Worm (Caenorhabditis elegans): ENCODE data around the gene F54D5.3.

Gene F54D5.3

DNA sequence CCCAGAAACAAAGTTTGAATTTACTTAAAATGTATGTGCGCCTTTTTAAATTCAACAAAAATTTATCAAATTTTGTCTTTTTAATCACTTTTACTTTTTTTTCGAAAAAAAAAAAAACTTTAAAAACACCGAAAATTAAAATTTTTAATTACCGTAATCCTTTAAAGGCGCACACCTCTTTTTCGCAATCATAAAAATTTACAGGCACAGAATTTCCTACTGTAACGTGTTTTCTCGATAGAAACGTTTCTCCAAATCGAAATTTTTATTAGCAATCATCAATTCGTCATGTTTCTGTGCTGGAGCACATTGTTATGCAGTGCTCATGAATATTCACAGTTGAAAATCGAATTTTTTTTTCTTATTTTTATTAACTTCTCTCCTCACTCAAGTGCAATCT lies 35.1 kb upstream of the F54D5.3 start:
- no peak for TF ChIP-seq ceh-13 (GFP tag; optimal IDR thresholded peaks at IDR 0.05)
- TF ChIP-seq flt-1 (GFP tag; IDR thresholded peaks at IDR 0.05) = no peak
- no peak for TF ChIP-seq aly-1 (tag; optimal IDR thresholded peaks at IDR 0.05)
- no peak for TF ChIP-seq F13C5.2 (tag; optimal IDR thresholded peaks at IDR 0.05)
- TF ChIP-seq scrt-1 (GFP tag; IDR thresholded peaks at IDR 0.05) = no peak
- no peak for TF ChIP-seq tra-4 (tag; optimal IDR thresholded peaks at IDR 0.05)
- TF ChIP-seq ama-1 (optimal IDR thresholded peaks at IDR 0.05) = no peak
- TF ChIP-seq sea-1 (GFP tag; conservative IDR thresholded peaks at IDR 0.05) = no peak
- TF ChIP-seq pes-1 (GFP tag; IDR thresholded peaks at IDR 0.05) = no peak
- TF ChIP-seq hnd-1 (tag; optimal IDR thresholded peaks at IDR 0.05) = no peak
- no peak for TF ChIP-seq tbx-37 (GFP tag; conservative IDR thresholded peaks at IDR 0.05)
- no peak for TF ChIP-seq hmbx-1 (tag; optimal IDR thresholded peaks at IDR 0.05)
- TF ChIP-seq B0310.2 (tag; optimal IDR thresholded peaks at IDR 0.05) = no peak
- TF ChIP-seq ets-7 (tag; optimal IDR thresholded peaks at IDR 0.05) = no peak
- TF ChIP-seq ceh-36 (tag; optimal IDR thresholded peaks at IDR 0.05) = no peak
- TF ChIP-seq hmg-4 (GFP tag; optimal IDR thresholded peaks at IDR 0.05) = no peak
- TF ChIP-seq tbx-11 (GFP tag; IDR thresholded peaks at IDR 0.05) = no peak

- no peak for TF ChIP-seq tra-4 (tag; optimal IDR thresholded peaks at IDR 0.05)
- peak; percentile 43 for TF ChIP-seq hmg-4 (GFP tag; optimal IDR thresholded peaks at IDR 0.05)
- no peak for TF ChIP-seq flt-1 (GFP tag; IDR thresholded peaks at IDR 0.05)
- TF ChIP-seq hnd-1 (tag; optimal IDR thresholded peaks at IDR 0.05) = no peak
- TF ChIP-seq ets-7 (tag; optimal IDR thresholded peaks at IDR 0.05) = peak; percentile 33
These were observed 34.5 kb upstream of the F54D5.3 start for ce11 chrII:11537115-11537514.

DNA sequence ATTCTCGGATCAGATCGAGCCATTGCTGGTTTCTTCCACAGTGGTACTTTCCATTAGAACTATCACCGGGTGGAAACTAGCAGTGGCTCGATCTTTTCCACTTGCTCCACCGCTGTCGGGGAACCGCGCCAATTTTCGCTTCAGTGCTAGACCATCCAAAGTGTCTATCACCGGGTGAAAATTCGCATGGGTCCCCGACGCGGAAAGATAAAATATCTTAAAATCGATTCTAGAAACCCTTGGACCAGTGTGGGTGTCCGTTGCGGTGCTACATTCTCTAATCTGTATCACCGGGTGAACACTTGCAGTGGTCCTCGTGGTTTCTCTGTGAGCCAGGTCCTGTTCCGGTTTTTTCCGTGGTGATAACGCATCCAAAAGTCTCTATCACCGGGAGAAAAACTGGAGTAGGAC lies 34.0 kb upstream of the F54D5.3 start:
- TF ChIP-seq ceh-36 (tag; optimal IDR thresholded peaks at IDR 0.05) (peak; percentile 32), ets-7 (tag; optimal IDR thresholded peaks at IDR 0.05) (no peak), flt-1 (GFP tag; IDR thresholded peaks at IDR 0.05) (peak; percentile 9; the same call in 1 of the 2 replicates), F13C5.2 (tag; optimal IDR thresholded peaks at IDR 0.05) (no peak), hmbx-1 (tag; optimal IDR thresholded peaks at IDR 0.05) (peak; percentile 66), ama-1 (optimal IDR thresholded peaks at IDR 0.05) (peak; percentile 98), sea-1 (GFP tag; conservative IDR thresholded peaks at IDR 0.05) (peak; percentile 46; the same call in 1 of the 2 replicates), tbx-11 (GFP tag; IDR thresholded peaks at IDR 0.05) (no peak), B0310.2 (tag; optimal IDR thresholded peaks at IDR 0.05) (peak; percentile 76), pes-1 (GFP tag; IDR thresholded peaks at IDR 0.05) (peak; percentile 71), hmg-4 (GFP tag; optimal IDR thresholded peaks at IDR 0.05) (peak; percentile 69), aly-1 (tag; optimal IDR thresholded peaks at IDR 0.05) (no peak)

ce11 chrII:11538741-11539140 lies 32.9 kb upstream of the F54D5.3 start, which contains the start of gene Y62F5A.9:
TSS of gene Y62F5A.9 (minus strand) at chrII:11538841.
- no peak for TF ChIP-seq ceh-13 (GFP tag; optimal IDR thresholded peaks at IDR 0.05)
- TF ChIP-seq tra-4 (tag; optimal IDR thresholded peaks at IDR 0.05) = no peak
- TF ChIP-seq tbx-37 (GFP tag; conservative IDR thresholded peaks at IDR 0.05) = no peak
- TF ChIP-seq ets-7 (tag; optimal IDR thresholded peaks at IDR 0.05) = no peak
- TF ChIP-seq hmbx-1 (tag; optimal IDR thresholded peaks at IDR 0.05) = no peak
- no peak for TF ChIP-seq hnd-1 (tag; optimal IDR thresholded peaks at IDR 0.05)
- no peak for TF ChIP-seq F13C5.2 (tag; optimal IDR thresholded peaks at IDR 0.05)
- TF ChIP-seq scrt-1 (GFP tag; IDR thresholded peaks at IDR 0.05) = no peak
- no peak for TF ChIP-seq ceh-36 (tag; optimal IDR thresholded peaks at IDR 0.05)
- TF ChIP-seq sea-1 (GFP tag; conservative IDR thresholded peaks at IDR 0.05) = no peak

ce11 chrII:11542385-11542784 lies 29.2 kb upstream of the F54D5.3 start, which contains the start of gene gtf-2E2:
TSS of gene gtf-2E2 (minus strand) at chrII:11542495.
- no peak for TF ChIP-seq sea-1 (GFP tag; conservative IDR thresholded peaks at IDR 0.05)
- TF ChIP-seq flt-1 (GFP tag; IDR thresholded peaks at IDR 0.05) = no peak
- TF ChIP-seq ceh-13 (GFP tag; optimal IDR thresholded peaks at IDR 0.05) = no peak
- TF ChIP-seq B0310.2 (tag; optimal IDR thresholded peaks at IDR 0.05) = no peak
- TF ChIP-seq F13C5.2 (tag; optimal IDR thresholded peaks at IDR 0.05) = no peak
- no peak for TF ChIP-seq hnd-1 (tag; optimal IDR thresholded peaks at IDR 0.05)
- no peak for TF ChIP-seq scrt-1 (GFP tag; IDR thresholded peaks at IDR 0.05)
- no peak for TF ChIP-seq hmbx-1 (tag; optimal IDR thresholded peaks at IDR 0.05)
- TF ChIP-seq ama-1 (optimal IDR thresholded peaks at IDR 0.05) = no peak
- TF ChIP-seq tra-4 (tag; optimal IDR thresholded peaks at IDR 0.05) = no peak
- TF ChIP-seq hmg-4 (GFP tag; optimal IDR thresholded peaks at IDR 0.05) = no peak
- TF ChIP-seq tbx-11 (GFP tag; IDR thresholded peaks at IDR 0.05) = no peak
- no peak for TF ChIP-seq ceh-36 (tag; optimal IDR thresholded peaks at IDR 0.05)

DNA sequence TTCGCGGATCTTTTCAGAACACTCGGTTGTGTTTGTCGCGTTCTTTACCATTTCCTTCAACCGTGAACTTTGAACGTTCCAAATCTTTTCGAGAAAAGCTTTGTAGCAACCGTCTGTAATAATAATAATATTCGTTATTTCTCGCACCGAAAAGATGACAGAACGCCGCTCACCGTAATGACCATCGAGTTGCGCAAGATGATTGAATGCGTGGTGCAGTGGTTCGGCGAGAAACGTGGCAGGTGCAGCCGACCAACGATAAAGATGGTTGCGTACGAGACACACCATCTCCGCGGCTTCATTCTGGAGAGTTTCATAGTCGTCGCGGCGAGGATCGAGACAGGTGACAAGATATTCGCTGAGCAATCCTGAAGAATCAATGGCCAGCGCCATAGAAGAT lies 28.6 kb upstream of the F54D5.3 start:
- TF ChIP-seq sea-1 (GFP tag; conservative IDR thresholded peaks at IDR 0.05) (no peak), flt-1 (GFP tag; IDR thresholded peaks at IDR 0.05) (no peak), ama-1 (optimal IDR thresholded peaks at IDR 0.05) (no peak), scrt-1 (GFP tag; IDR thresholded peaks at IDR 0.05) (0 out of 2 replicates have a peak, but pooled peaks have one; percentile 12), ceh-36 (tag; optimal IDR thresholded peaks at IDR 0.05) (no peak), tbx-37 (GFP tag; conservative IDR thresholded peaks at IDR 0.05) (no peak), hmbx-1 (tag; optimal IDR thresholded peaks at IDR 0.05) (no peak), F13C5.2 (tag; optimal IDR thresholded peaks at IDR 0.05) (no peak), tra-4 (tag; optimal IDR thresholded peaks at IDR 0.05) (no peak), ets-7 (tag; optimal IDR thresholded peaks at IDR 0.05) (no peak), aly-1 (tag; optimal IDR thresholded peaks at IDR 0.05) (no peak), tbx-11 (GFP tag; IDR thresholded peaks at IDR 0.05) (no peak), hmg-4 (GFP tag; optimal IDR thresholded peaks at IDR 0.05) (peak; percentile 38)

ce11 chrII:11544714-11545113 lies 26.9 kb upstream of the F54D5.3 start, which contains the start of gene F54D5.9:
TSS of gene F54D5.9 (minus strand) at chrII:11544828.
- no peak for TF ChIP-seq pes-1 (GFP tag; IDR thresholded peaks at IDR 0.05)
- no peak for TF ChIP-seq scrt-1 (GFP tag; IDR thresholded peaks at IDR 0.05)
- no peak for TF ChIP-seq aly-1 (tag; optimal IDR thresholded peaks at IDR 0.05)
- no peak for TF ChIP-seq ceh-13 (GFP tag; optimal IDR thresholded peaks at IDR 0.05)
- TF ChIP-seq ceh-36 (tag; optimal IDR thresholded peaks at IDR 0.05) = no peak
- TF ChIP-seq tra-4 (tag; optimal IDR thresholded peaks at IDR 0.05) = no peak
- TF ChIP-seq flt-1 (GFP tag; IDR thresholded peaks at IDR 0.05) = no peak
- no peak for TF ChIP-seq hnd-1 (tag; optimal IDR thresholded peaks at IDR 0.05)
- TF ChIP-seq sea-1 (GFP tag; conservative IDR thresholded peaks at IDR 0.05) = no peak
- TF ChIP-seq hmbx-1 (tag; optimal IDR thresholded peaks at IDR 0.05) = no peak
- no peak for TF ChIP-seq hmg-4 (GFP tag; optimal IDR thresholded peaks at IDR 0.05)
- TF ChIP-seq tbx-37 (GFP tag; conservative IDR thresholded peaks at IDR 0.05) = no peak
- no peak for TF ChIP-seq tbx-11 (GFP tag; IDR thresholded peaks at IDR 0.05)
- no peak for TF ChIP-seq B0310.2 (tag; optimal IDR thresholded peaks at IDR 0.05)
- TF ChIP-seq F13C5.2 (tag; optimal IDR thresholded peaks at IDR 0.05) = no peak
- no peak for TF ChIP-seq ama-1 (optimal IDR thresholded peaks at IDR 0.05)
- TF ChIP-seq ets-7 (tag; optimal IDR thresholded peaks at IDR 0.05) = no peak
